Fruit fly (Drosophila melanogaster): Measurements from ENCODE around the gene Cyp9f3.
A peak's percentile ranks its signal among the peaks of the same experiment; 100 is the strongest.

Gene Cyp9f3

dm6 chr3R:12402935-12403334 is 4.2 kb upstream of the Cyp9f3 start (continued):
- TF ChIP-seq otp (GFP tag; IDR thresholded peaks at IDR 0.05) = peak; percentile 95
- peak; percentile 94 for TF ChIP-seq CG5953 (GFP tag; IDR thresholded peaks at IDR 0.05)
- peak; percentile 92 for TF ChIP-seq wek (GFP tag; optimal IDR thresholded peaks at IDR 0.05)
- TF ChIP-seq CG11247 (GFP tag; IDR thresholded peaks at IDR 0.05) = peak; percentile 90
- TF ChIP-seq btn (GFP tag; optimal IDR thresholded peaks at IDR 0.05) = peak; percentile 98
- peak; percentile 97 for TF ChIP-seq Blimp-1 (GFP tag; optimal IDR thresholded peaks at IDR 0.05)
- TF ChIP-seq zen2 (GFP tag; IDR thresholded peaks at IDR 0.05; ENCODE audit: partially characterized antibody) = 0 out of 3 replicates have a peak, but pooled peaks have one; percentile 17
- peak; percentile 97 for TF ChIP-seq CG14014 (GFP tag; IDR thresholded peaks at IDR 0.05)
- peak; percentile 91 for TF ChIP-seq YL-1 (GFP tag; optimal IDR thresholded peaks at IDR 0.05)
- TF ChIP-seq CG6683 (GFP tag; optimal IDR thresholded peaks at IDR 0.05) = peak; percentile 98
- peak; percentile 95 for TF ChIP-seq Aef1 (GFP tag; IDR thresholded peaks at IDR 0.05)
- TF ChIP-seq tna (GFP tag; IDR thresholded peaks at IDR 0.05; ENCODE audit: partially characterized antibody) = no peak
- peak; percentile 74 for TF ChIP-seq Sry-β (GFP tag; optimal IDR thresholded peaks at IDR 0.05)
- TF ChIP-seq CG17802 (tag; optimal IDR thresholded peaks at IDR 0.05) = peak; percentile 89
- peak; percentile 99 for TF ChIP-seq CG33557 (GFP tag; optimal IDR thresholded peaks at IDR 0.05)
- TF ChIP-seq dpn (GFP tag; optimal IDR thresholded peaks at IDR 0.05) = peak; percentile 94
- TF ChIP-seq CG4707 (GFP tag; optimal IDR thresholded peaks at IDR 0.05) = peak; percentile 94
- TF ChIP-seq nom (GFP tag; optimal IDR thresholded peaks at IDR 0.05) = peak; percentile 99
- TF ChIP-seq klu (GFP tag; IDR thresholded peaks at IDR 0.05) = peak; percentile 86
- 0 out of 3 replicates have a peak, but pooled peaks have one; percentile 32 for TF ChIP-seq CG16813 (GFP tag; IDR thresholded peaks at IDR 0.05; ENCODE audit: partially characterized antibody)
- TF ChIP-seq gro (GFP tag; optimal IDR thresholded peaks at IDR 0.05) = peak; percentile 97
- peak; percentile 97 for TF ChIP-seq CG11504 (tag; optimal IDR thresholded peaks at IDR 0.05)
- peak; percentile 98 for TF ChIP-seq nerfin-1 (tag; optimal IDR thresholded peaks at IDR 0.05)
- TF ChIP-seq CG14860 (GFP tag; IDR thresholded peaks at IDR 0.05; ENCODE audit: partially characterized antibody) = no peak
- peak; percentile 99 for TF ChIP-seq CG13296 (GFP tag; optimal IDR thresholded peaks at IDR 0.05)
- peak; percentile 98 for TF ChIP-seq CG9727 (GFP tag; optimal IDR thresholded peaks at IDR 0.05)
- peak; percentile 87 for TF ChIP-seq CG8944 (GFP tag; optimal IDR thresholded peaks at IDR 0.05)
- TF ChIP-seq CG13424 (tag; optimal IDR thresholded peaks at IDR 0.05) = peak; percentile 99
- peak; percentile 99 for TF ChIP-seq mirr (GFP tag; optimal IDR thresholded peaks at IDR 0.05)
- peak; percentile 86 for TF ChIP-seq Optix (GFP tag; IDR thresholded peaks at IDR 0.05)
- TF ChIP-seq Lpt (GFP tag; optimal IDR thresholded peaks at IDR 0.05) = no peak
- peak; percentile 88 for TF ChIP-seq CG11398 (GFP tag; optimal IDR thresholded peaks at IDR 0.05)
- peak; percentile 75 for TF ChIP-seq CG3163 (GFP tag; optimal IDR thresholded peaks at IDR 0.05)
- TF ChIP-seq CG6254 (GFP tag; optimal IDR thresholded peaks at IDR 0.05) = peak; percentile 98
- TF ChIP-seq CG10147 (GFP tag; optimal IDR thresholded peaks at IDR 0.05) = peak; percentile 100
- TF ChIP-seq Max (GFP tag; optimal IDR thresholded peaks at IDR 0.05) = peak; percentile 100
- TF ChIP-seq NC2β (GFP tag; optimal IDR thresholded peaks at IDR 0.05) = peak; percentile 99
- TF ChIP-seq CG7745 (tag; optimal IDR thresholded peaks at IDR 0.05) = peak; percentile 92
- TF ChIP-seq Oli (tag; optimal IDR thresholded peaks at IDR 0.05) = peak; percentile 97
- peak; percentile 93 for TF ChIP-seq esg (GFP tag; conservative IDR thresholded peaks at IDR 0.05)
- TF ChIP-seq org-1 (GFP tag; optimal IDR thresholded peaks at IDR 0.05) = peak; percentile 90
- peak; percentile 95 for TF ChIP-seq fd3F (GFP tag; optimal IDR thresholded peaks at IDR 0.05)
- no peak for TF ChIP-seq D (optimal IDR thresholded peaks at IDR 0.05)
- peak; percentile 96 for TF ChIP-seq D (GFP tag; optimal IDR thresholded peaks at IDR 0.05)
- peak; percentile 100 for TF ChIP-seq CG18476 (GFP tag; optimal IDR thresholded peaks at IDR 0.05)
- peak; percentile 99 for TF ChIP-seq CG7839 (tag; optimal IDR thresholded peaks at IDR 0.05)
- TF ChIP-seq NFAT (GFP tag; IDR thresholded peaks at IDR 0.05) = peak; percentile 92
- TF ChIP-seq Vsx1 (GFP tag; optimal IDR thresholded peaks at IDR 0.05) = peak; percentile 92
- TF ChIP-seq Hmx (GFP tag; optimal IDR thresholded peaks at IDR 0.05) = peak; percentile 87
- peak; percentile 98 for TF ChIP-seq Ssrp (tag; optimal IDR thresholded peaks at IDR 0.05)

Measured in whole organism, embryonic.